Worm (Caenorhabditis elegans) whole organism, L3 larva: Measurements from ENCODE around the gene des-2.

Experiments
- R02D3.7 ChIP-seq: fragments of 150-350 bp; optimal IDR thresholded peaks from 2 replicates; lab custom pipeline; 2014; ENCODE audit warnings: missing biosample characterization, missing genetic modification characterization
- ZK546.5 ChIP-seq: sonication (generic microtip); optimal IDR thresholded peaks from 2 replicates; lab custom pipeline; 2017; ENCODE audit warnings: missing biosample characterization, missing genetic modification characterization
- aly-2 ChIP-seq: fragments of 150-350 bp; optimal IDR thresholded peaks from 2 replicates; lab custom pipeline; 2014; ENCODE audit warnings: missing biosample characterization, missing genetic modification characterization
- ceh-16 ChIP-seq: sonication (generic microtip); optimal IDR thresholded peaks from 2 replicates; lab custom pipeline; 2017; ENCODE audit warnings: missing biosample characterization, missing genetic modification characterization
- ceh-28 ChIP-seq: fragments of 150-350 bp; optimal IDR thresholded peaks from 2 replicates; lab custom pipeline; 2014; ENCODE audit warnings: missing biosample characterization, missing genetic modification reagents, missing genetic modification characterization
- ceh-82 ChIP-seq: fragments of 150-350 bp; optimal IDR thresholded peaks from 2 replicates; lab custom pipeline; 2014; ENCODE audit warnings: missing biosample characterization, missing genetic modification characterization
- ceh-9 ChIP-seq: sonication (generic microtip); optimal IDR thresholded peaks from 2 replicates; lab custom pipeline; 2018; ENCODE audit warnings: missing biosample characterization, missing genetic modification characterization
- egl-27 ChIP-seq: sonication (generic microtip); optimal IDR thresholded peaks from 4 replicates; lab custom pipeline; 2017; ENCODE audit warnings: missing biosample characterization, missing genetic modification reagents, missing genetic modification characterization
- egl-5 ChIP-seq: fragments of 150-350 bp; optimal IDR thresholded peaks from 2 replicates; lab custom pipeline; 2017; ENCODE audit warnings: missing biosample characterization, missing genetic modification reagents, missing genetic modification characterization, inconsistent platforms
- elt-1 ChIP-seq: fragments of 150-350 bp; optimal IDR thresholded peaks from 2 replicates; lab custom pipeline; 2014; ENCODE audit warnings: missing biosample characterization, missing genetic modification characterization
- elt-2 ChIP-seq: sonication (generic microtip); optimal IDR thresholded peaks from 2 replicates; lab custom pipeline; 2016; ENCODE audit warnings: missing genetic modification reagents, mild to moderate bottlenecking, missing genetic modification characterization, missing compliant biosample characterization
- eor-1 ChIP-seq, 2 experiments: fragments of 150-350 bp; optimal IDR thresholded peaks; 2 replicates each; lab custom pipeline; 2014 to 2018; ENCODE audit warnings: missing biosample characterization in 2 of 2, missing genetic modification characterization in 2 of 2
- fkh-10 ChIP-seq: sonication (generic microtip); optimal IDR thresholded peaks from 2 replicates; lab custom pipeline; 2017; ENCODE audit warnings: missing biosample characterization, missing genetic modification reagents, missing genetic modification characterization
- fkh-2 ChIP-seq: fragments of 150-350 bp; optimal IDR thresholded peaks from 2 replicates; lab custom pipeline; 2014; ENCODE audit warnings: missing biosample characterization, missing genetic modification reagents, missing genetic modification characterization
- fos-1 ChIP-seq: fragments of 150-350 bp; optimal IDR thresholded peaks from 2 replicates; lab custom pipeline; 2014; ENCODE audit warnings: missing biosample characterization, missing genetic modification characterization
- hmg-11 ChIP-seq: sonication (generic microtip); optimal IDR thresholded peaks from 2 replicates; lab custom pipeline; 2016; ENCODE audit warnings: missing genetic modification characterization, missing compliant biosample characterization
- jun-1 ChIP-seq: fragments of 150-350 bp; optimal IDR thresholded peaks from 2 replicates; lab custom pipeline; 2014; ENCODE audit warnings: missing biosample characterization, missing genetic modification reagents, missing genetic modification characterization
- lin-39 ChIP-seq: fragments of 150-350 bp; optimal IDR thresholded peaks from 2 replicates; lab custom pipeline; 2018; ENCODE audit warnings: missing biosample characterization, missing genetic modification reagents, missing genetic modification characterization
- lsy-12 ChIP-seq: sonication (generic microtip); optimal IDR thresholded peaks from 2 replicates; lab custom pipeline; 2016; ENCODE audit warnings: mild to moderate bottlenecking, missing genetic modification characterization, missing compliant biosample characterization
- mdl-1 ChIP-seq: fragments of 150-350 bp; optimal IDR thresholded peaks from 2 replicates; lab custom pipeline; 2014; ENCODE audit warnings: missing biosample characterization, missing genetic modification characterization
- mml-1 ChIP-seq: fragments of 150-350 bp; sonication (generic microtip); optimal IDR thresholded peaks from 3 replicates; lab custom pipeline; 2014; ENCODE audit warnings: missing biosample characterization, missing genetic modification characterization
- nfya-1 ChIP-seq: sonication (generic microtip); optimal IDR thresholded peaks from 2 replicates; lab custom pipeline; 2017; ENCODE audit warnings: missing genetic modification characterization, mild to moderate bottlenecking, missing compliant biosample characterization, antibody characterized with exemption, moderate library complexity; ENCODE audit not compliant: insufficient read depth
- nhr-12 ChIP-seq: fragments of 150-350 bp; optimal IDR thresholded peaks from 2 replicates; lab custom pipeline; 2014; ENCODE audit warnings: missing biosample characterization, missing genetic modification characterization
- nhr-237 ChIP-seq: fragments of 150-350 bp; optimal IDR thresholded peaks from 2 replicates; lab custom pipeline; 2014; ENCODE audit warnings: missing biosample characterization, missing genetic modification characterization
- nhr-25 ChIP-seq: sonication (generic microtip); optimal IDR thresholded peaks from 2 replicates; lab custom pipeline; 2017; ENCODE audit warnings: missing biosample characterization, missing genetic modification characterization
- nhr-28 ChIP-seq: fragments of 150-350 bp; optimal IDR thresholded peaks from 2 replicates; lab custom pipeline; 2014; ENCODE audit warnings: missing biosample characterization, missing genetic modification characterization
- nhr-67 ChIP-seq: fragments of 150-350 bp; optimal IDR thresholded peaks from 2 replicates; lab custom pipeline; 2014; ENCODE audit warnings: missing biosample characterization, missing genetic modification characterization
- nhr-77 ChIP-seq: fragments of 150-350 bp; optimal IDR thresholded peaks from 2 replicates; lab custom pipeline; 2014; ENCODE audit warnings: missing biosample characterization, missing genetic modification characterization
- pqm-1 ChIP-seq: fragments of 150-350 bp; optimal IDR thresholded peaks from 2 replicates; lab custom pipeline; 2017; ENCODE audit warnings: missing biosample characterization, missing genetic modification characterization, inconsistent platforms
- skn-1 ChIP-seq: fragments of 150-350 bp; optimal IDR thresholded peaks from 2 replicates; lab custom pipeline; 2014; ENCODE audit warnings: missing biosample characterization, missing genetic modification characterization
- unc-39 ChIP-seq: sonication (generic microtip); optimal IDR thresholded peaks from 4 replicates; lab custom pipeline; 2017; ENCODE audit warnings: missing biosample characterization, missing genetic modification characterization
- unc-62 ChIP-seq: fragments of 150-350 bp; sonication (generic microtip); optimal IDR thresholded peaks from 4 replicates; lab custom pipeline; 2014; ENCODE audit warnings: missing biosample characterization, missing genetic modification reagents, missing genetic modification characterization
- zag-1 ChIP-seq: fragments of 150-350 bp; optimal IDR thresholded peaks from 2 replicates; lab custom pipeline; 2014; ENCODE audit warnings: missing biosample characterization, missing genetic modification characterization

des-2 gene

DNA sequence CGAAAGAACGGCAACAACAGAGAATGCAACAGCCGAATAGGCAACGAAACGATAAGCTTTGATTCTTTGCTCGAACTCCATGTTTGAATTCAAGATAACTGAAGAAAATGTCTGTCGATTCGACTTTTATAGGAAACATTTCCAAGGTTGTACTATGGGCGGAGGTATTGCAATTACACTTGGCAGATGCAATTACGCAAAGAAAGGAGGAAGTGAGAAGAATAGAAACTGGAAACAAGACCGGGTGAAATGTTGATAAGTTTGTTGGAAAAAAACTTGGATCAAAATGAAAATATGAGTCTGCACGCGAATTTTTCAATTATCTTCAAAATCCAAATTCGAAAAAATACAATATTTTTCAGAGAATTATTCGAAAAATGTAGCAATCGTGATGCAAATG is 31.7 kb downstream of the des-2 start, which contains the start of gene col-155:
Gene col-155 (minus strand): TSS at position 101 of the 400 bp plus-strand sequence.
- TF ChIP-seq elt-1 = no peak
- TF ChIP-seq skn-1 (tag; lab: Kevin White, UChicago) = no peak
- TF ChIP-seq unc-39 (tag; lab: Kevin White, UChicago) = no peak
- TF ChIP-seq egl-27 = no peak
- TF ChIP-seq elt-2 (tag; lab: Kevin White, UChicago) = no peak
- TF ChIP-seq ceh-16 (tag; lab: Kevin White, UChicago) = no peak
- no peak for TF ChIP-seq hmg-11
- TF ChIP-seq, all 47 proteins: peak for 0

- TF ChIP-seq unc-62 (GFP tag; lab: Kevin White, UChicago) (no peak), elt-2 (tag; lab: Kevin White, UChicago) (no peak), zag-1 (tag; lab: Kevin White, UChicago) (no peak), nhr-67 (tag; lab: Kevin White, UChicago) (no peak), nhr-12 (tag; lab: Kevin White, UChicago) (no peak), ceh-28 (tag; lab: Kevin White, UChicago) (no peak), pqm-1 (no peak), nfya-1 (tag; lab: Kevin White, UChicago) (no peak), nhr-25 (no peak), R02D3.7 (tag; lab: Kevin White, UChicago) (no peak), fkh-2 (tag; lab: Kevin White, UChicago) (no peak), egl-27 (no peak), ZK546.5 (no peak), mml-1 (tag; lab: Kevin White, UChicago) (no peak), egl-5 (no peak), nhr-77 (tag; lab: Kevin White, UChicago) (no peak), mdl-1 (tag; lab: Kevin White, UChicago) (no peak)
Measured at ce11 chrV:11386428-11386827, 35.1 kb downstream of the des-2 start, which contains the start of gene F55C10.4. F55C10.4 (plus strand) TSS chrV:11386728.

DNA sequence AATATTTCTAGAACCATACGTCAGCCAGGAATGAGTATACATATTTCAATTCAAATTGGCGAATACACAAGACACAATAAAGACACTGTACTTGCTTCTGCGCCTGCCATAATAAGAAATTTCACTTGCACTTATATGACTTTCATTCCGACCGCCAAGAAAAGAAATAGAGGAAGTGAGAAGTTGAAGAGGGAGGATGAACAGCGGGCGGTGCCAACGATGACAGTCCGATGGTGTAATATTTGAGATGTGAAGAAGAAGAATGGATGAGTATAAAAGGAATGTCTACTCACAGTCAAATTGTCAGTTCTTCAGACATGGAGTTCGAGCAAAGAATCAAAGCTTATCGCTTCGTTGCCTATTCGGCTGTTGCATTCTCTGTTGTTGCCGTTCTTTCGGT is 36.4 kb downstream of the des-2 start, which contains the start of gene col-154:
Gene col-154 (plus strand): TSS at position 301 of the 400 bp plus-strand sequence.
- TF ChIP-seq nhr-237 = no peak
- TF ChIP-seq nhr-77 (tag; lab: Kevin White, UChicago) = no peak
- peak; percentile 6 for TF ChIP-seq nhr-25
- TF ChIP-seq fos-1 (tag; lab: Kevin White, UChicago) = no peak

ce11 chrV:11383032-11383431 is 38.5 kb downstream of the des-2 start, which contains the start of gene F55C10.5:
F55C10.5 (plus strand) TSS chrV:11383105.
- no peak for TF ChIP-seq ceh-9 (tag; lab: Kevin White, UChicago)
- TF ChIP-seq pqm-1 = no peak
- TF ChIP-seq jun-1 (tag; lab: Kevin White, UChicago) = no peak
- TF ChIP-seq aly-2 = no peak

DNA sequence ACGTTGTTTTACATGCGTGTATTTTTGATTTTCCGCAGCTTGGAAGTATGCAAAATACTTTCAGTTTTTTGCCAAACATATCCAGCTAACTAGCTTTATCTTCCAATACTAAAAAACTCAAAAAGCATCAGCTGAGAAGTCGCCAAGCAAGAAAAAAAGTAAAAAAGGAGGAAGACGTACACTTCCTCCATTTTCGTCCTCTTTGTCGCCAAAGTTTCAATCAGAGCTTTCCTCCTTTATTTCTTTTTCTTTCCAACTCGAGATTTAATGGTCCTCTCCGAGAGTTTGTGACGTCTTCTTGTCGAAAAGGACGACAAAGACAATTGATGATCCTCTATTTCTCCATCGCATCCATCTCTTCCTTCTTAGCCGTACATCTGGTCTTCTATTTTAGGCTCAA is 40.9 kb downstream of the des-2 start:
- TF ChIP-seq nhr-28 (tag; lab: Kevin White, UChicago) = no peak
- TF ChIP-seq fkh-10 (GFP tag; lab: Kevin White, UChicago) = peak; percentile 49

ce11 chrV:11379341-11379740 is 42.2 kb downstream of the des-2 start:
- TF ChIP-seq lsy-12 (no peak), nhr-67 (tag; lab: Kevin White, UChicago) (no peak), eor-1 (tag; optimal IDR thresholded peaks at IDR 0.05; lab: Kevin White, UChicago) (no peak), lin-39 (tag; lab: Kevin White, UChicago) (peak; percentile 38), nhr-237 (no peak), ceh-82 (tag; lab: Kevin White, UChicago) (no peak)
